Fruit fly (Drosophila melanogaster): Measurements from ENCODE around the gene CG12990.
A peak's percentile ranks its signal among the peaks of the same experiment; 100 is the strongest.

DNA sequence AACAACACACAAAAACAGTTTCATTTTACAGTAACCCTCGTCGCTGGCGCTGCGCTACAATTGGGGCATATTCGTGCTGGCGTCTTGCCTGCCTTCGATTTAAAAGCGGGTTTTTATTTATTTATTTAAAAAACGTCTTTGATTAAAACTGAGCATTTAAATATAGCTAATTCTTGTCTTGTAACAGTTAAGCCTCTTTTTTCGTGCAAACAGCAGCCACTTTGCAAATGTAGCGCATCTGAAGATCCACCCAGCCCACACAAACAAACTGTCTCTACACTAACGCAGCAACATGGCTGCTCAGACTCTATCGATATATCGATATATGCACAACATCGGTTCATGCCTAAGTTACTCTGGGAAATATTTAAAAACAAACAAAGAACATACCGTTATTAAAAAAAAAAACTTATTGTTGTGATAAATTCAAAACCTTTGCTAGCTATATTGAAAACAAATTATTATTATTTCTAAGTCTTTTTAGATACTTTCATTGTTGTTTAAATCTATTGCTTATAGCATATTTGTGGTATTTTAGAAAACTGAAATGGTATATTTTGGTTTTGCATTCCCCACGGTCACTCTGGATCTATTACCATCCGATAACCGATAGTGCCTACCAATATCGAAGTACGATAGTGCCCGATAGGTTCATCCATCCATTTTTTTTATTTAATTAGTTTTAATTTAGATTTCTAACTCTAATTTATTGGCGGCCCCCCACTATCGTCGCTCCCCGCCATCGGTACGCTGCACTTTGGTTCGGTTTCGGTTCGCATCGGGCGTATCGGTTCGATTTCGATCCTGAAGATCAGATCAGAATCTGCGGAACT lies 31.3 kb upstream of the CG12990 start, which contains the start of the genes CG8188 and par-6:
- TF ChIP-seq CG14655 (GFP tag; optimal IDR thresholded peaks at IDR 0.05), result no peak
- peak; percentile 72 for TF ChIP-seq CG9948 (tag; optimal IDR thresholded peaks at IDR 0.05)
- peak; percentile 85 for TF ChIP-seq CG12605 (GFP tag; IDR thresholded peaks at IDR 0.05)
- peak; percentile 71; the same call in 1 of the 2 replicates for TF ChIP-seq rn (GFP tag; IDR thresholded peaks at IDR 0.05)
- no peak for TF ChIP-seq D1 (tag; optimal IDR thresholded peaks at IDR 0.05)
- peak; percentile 74 for TF ChIP-seq CG17806 (tag; optimal IDR thresholded peaks at IDR 0.05)
- TF ChIP-seq EcR (GFP tag; optimal IDR thresholded peaks at IDR 0.05), result no peak
- TF ChIP-seq CG8301 (tag; optimal IDR thresholded peaks at IDR 0.05), result peak; percentile 76
- TF ChIP-seq Pif1A (GFP tag; optimal IDR thresholded peaks at IDR 0.05), result peak; percentile 91
- TF ChIP-seq fd96Ca (GFP tag; IDR thresholded peaks at IDR 0.05), result peak; percentile 93
- TF ChIP-seq Pif1B (GFP tag; optimal IDR thresholded peaks at IDR 0.05), result peak; percentile 90
- TF ChIP-seq CG4496 (GFP tag; IDR thresholded peaks at IDR 0.05), result peak; percentile 92

Measured in whole organism, pupa.